Worm (Caenorhabditis elegans) whole organism, young adult: Measurements from ENCODE around the gene hch-1.

ENCODE experiments used
- B0019.2 ChIP-seq: fragments of 200-800 bp; sonication (Bioruptor generic); conservative IDR thresholded peaks from 2 replicates; pipeline ENCODE4 v1.3.6; 2022; ENCODE audit warnings: missing genetic modification reagents, missing genetic modification characterization, missing compliant biosample characterization
- B0261.1 ChIP-seq: sonication (generic microtip); optimal IDR thresholded peaks from 2 replicates; lab custom pipeline; 2016; ENCODE audit warnings: mild to moderate bottlenecking, missing genetic modification characterization, moderate library complexity, missing compliant biosample characterization
- B0336.3 ChIP-seq: fragments of 200-800 bp; sonication (Bioruptor generic); IDR thresholded peaks from 2 replicates; pipeline ENCODE4 v1.3.6; 2022; ENCODE audit warnings: missing genetic modification characterization, missing compliant biosample characterization
- F33H1.4 ChIP-seq: fragments of 200-800 bp; sonication (Bioruptor generic); IDR thresholded peaks from 2 replicates; pipeline ENCODE4 v1.3.6; 2022; ENCODE audit warnings: missing genetic modification reagents, missing genetic modification characterization, missing compliant biosample characterization
- F37B4.10 ChIP-seq: fragments of 200-800 bp; sonication (Bioruptor generic); IDR thresholded peaks from 2 replicates; pipeline ENCODE4 v1.3.6; 2022; ENCODE audit warnings: missing genetic modification characterization, missing compliant biosample characterization
- K11D2.4 ChIP-seq: fragments of 200-800 bp; sonication (Bioruptor generic); IDR thresholded peaks from 2 replicates; pipeline ENCODE4 v1.3.6; 2022; ENCODE audit warnings: missing genetic modification reagents, missing genetic modification characterization, missing compliant biosample characterization
- K12H6.12 ChIP-seq: fragments of 200-800 bp; sonication (Bioruptor generic); optimal IDR thresholded peaks from 2 replicates; lab custom pipeline; 2018; ENCODE audit warnings: mild to moderate bottlenecking, missing genetic modification characterization, missing compliant biosample characterization
- T07F8.4 ChIP-seq: sonication (generic microtip); optimal IDR thresholded peaks from 2 replicates; lab custom pipeline; 2016; ENCODE audit warnings: mild to moderate bottlenecking, missing genetic modification characterization, moderate library complexity, missing compliant biosample characterization
- T26A5.8 ChIP-seq: sonication (generic microtip); optimal IDR thresholded peaks from 2 replicates; lab custom pipeline; 2016; ENCODE audit warnings: missing genetic modification characterization, missing compliant biosample characterization
- Y53G8AR.9 ChIP-seq: fragments of 200-800 bp; sonication (Bioruptor generic); conservative IDR thresholded peaks from 2 replicates; pipeline ENCODE4 v1.3.6; 2022; ENCODE audit warnings: missing genetic modification reagents, missing genetic modification characterization, missing compliant biosample characterization
- Y56A3A.18 ChIP-seq: fragments of 200-800 bp; sonication (Bioruptor generic); IDR thresholded peaks from 2 replicates; pipeline ENCODE4 v1.3.6; 2022; ENCODE audit warnings: missing genetic modification reagents, missing genetic modification characterization, missing compliant biosample characterization
- Y67H2A.10 ChIP-seq: fragments of 200-800 bp; sonication (Bioruptor generic); conservative IDR thresholded peaks from 2 replicates; pipeline ENCODE4 v1.3.6; 2022; ENCODE audit warnings: missing genetic modification reagents, missing genetic modification characterization, missing compliant biosample characterization
- Y79H2A.3 ChIP-seq: fragments of 200-800 bp; sonication (Bioruptor generic); conservative IDR thresholded peaks from 2 replicates; pipeline ENCODE4 v1.3.6; 2022; ENCODE audit warnings: missing genetic modification reagents, missing genetic modification characterization, missing compliant biosample characterization
- ZK185.1 ChIP-seq: sonication (generic microtip); optimal IDR thresholded peaks from 2 replicates; lab custom pipeline; 2016; ENCODE audit warnings: mild to moderate bottlenecking, missing genetic modification characterization, missing compliant biosample characterization; ENCODE audit not compliant: poor library complexity, severe bottlenecking
- aptf-3 ChIP-seq: fragments of 200-800 bp; sonication (Bioruptor generic); IDR thresholded peaks from 2 replicates; pipeline ENCODE4 v1.3.6; 2022; ENCODE audit warnings: missing genetic modification characterization, missing compliant biosample characterization
- bed-2 ChIP-seq: fragments of 200-800 bp; sonication (Bioruptor generic); IDR thresholded peaks from 2 replicates; pipeline ENCODE4 v1.3.6; 2022; ENCODE audit warnings: missing genetic modification reagents, missing genetic modification characterization, missing compliant biosample characterization
- ccch-3 ChIP-seq: fragments of 200-800 bp; sonication (Bioruptor generic); optimal IDR thresholded peaks from 2 replicates; lab custom pipeline; 2018; ENCODE audit warnings: mild to moderate bottlenecking, missing genetic modification characterization, missing compliant biosample characterization
- ceh-27 ChIP-seq: fragments of 200-800 bp; sonication (Bioruptor generic); optimal IDR thresholded peaks from 2 replicates; lab custom pipeline; 2018; ENCODE audit warnings: mild to moderate bottlenecking, missing genetic modification characterization, moderate library complexity, missing compliant biosample characterization
- ceh-40 ChIP-seq: fragments of 200-800 bp; sonication (Bioruptor generic); IDR thresholded peaks from 2 replicates; pipeline ENCODE4 v1.3.6; 2022; ENCODE audit warnings: missing genetic modification characterization, missing compliant biosample characterization
- ceh-91 ChIP-seq: fragments of 200-800 bp; sonication (Bioruptor generic); IDR thresholded peaks from 2 replicates; pipeline ENCODE4 v1.3.6; 2022; ENCODE audit warnings: missing genetic modification reagents, missing genetic modification characterization, missing compliant biosample characterization
- dpff-1 ChIP-seq: sonication (generic microtip); optimal IDR thresholded peaks from 2 replicates; lab custom pipeline; 2017; ENCODE audit warnings: mild to moderate bottlenecking, missing genetic modification characterization, missing compliant biosample characterization
- efl-1 ChIP-seq: fragments of 150-350 bp; optimal IDR thresholded peaks from 2 replicates; lab custom pipeline; 2014; ENCODE audit warnings: missing biosample characterization, missing genetic modification reagents, missing genetic modification characterization
- ets-4 ChIP-seq: fragments of 200-800 bp; sonication (Bioruptor generic); optimal IDR thresholded peaks from 2 replicates; lab custom pipeline; 2018; ENCODE audit warnings: mild to moderate bottlenecking, missing genetic modification characterization, missing compliant biosample characterization
- fkh-3 ChIP-seq: sonication (generic microtip); optimal IDR thresholded peaks from 2 replicates; lab custom pipeline; 2016; ENCODE audit warnings: mild to moderate bottlenecking, missing genetic modification characterization, missing compliant biosample characterization
- gei-17 ChIP-seq: fragments of 200-800 bp; sonication (Bioruptor generic); optimal IDR thresholded peaks from 2 replicates; lab custom pipeline; 2018; ENCODE audit warnings: mild to moderate bottlenecking, missing genetic modification characterization, missing compliant biosample characterization
- hlh-12 ChIP-seq: sonication (generic microtip); optimal IDR thresholded peaks from 2 replicates; lab custom pipeline; 2016; ENCODE audit warnings: missing genetic modification characterization, missing compliant biosample characterization
- hlh-26 ChIP-seq: fragments of 200-800 bp; sonication (Bioruptor generic); conservative IDR thresholded peaks from 2 replicates; pipeline ENCODE4 v1.3.6; 2022; ENCODE audit warnings: missing genetic modification reagents, missing genetic modification characterization, missing compliant biosample characterization
- hmg-20 ChIP-seq: fragments of 200-800 bp; sonication (Bioruptor generic); IDR thresholded peaks from 2 replicates; pipeline ENCODE4 v1.3.6; 2022; ENCODE audit warnings: missing genetic modification reagents, missing genetic modification characterization, missing compliant biosample characterization
- lag-1 ChIP-seq: fragments of 200-800 bp; sonication (Bioruptor generic); IDR thresholded peaks from 2 replicates; pipeline ENCODE4 v1.3.6; 2022; ENCODE audit warnings: missing genetic modification reagents, missing genetic modification characterization, missing compliant biosample characterization
- let-607 ChIP-seq, 2 experiments: fragments of 200-800 bp in 1 of 2; sonication (Bioruptor generic) in 1 of 2; sonication (generic microtip) in 1 of 2; optimal IDR thresholded peaks; 2 replicates each; lab custom pipeline; 2016 to 2018; ENCODE audit warnings: mild to moderate bottlenecking in 2 of 2, missing compliant biosample characterization in 2 of 2, missing genetic modification characterization in 2 of 2, moderate library complexity in 2 of 2, missing genotype in 1 of 2
- lin-54 ChIP-seq: fragments of 200-800 bp; sonication (Bioruptor generic); optimal IDR thresholded peaks from 2 replicates; lab custom pipeline; 2018; ENCODE audit warnings: mild to moderate bottlenecking, missing genetic modification characterization, missing compliant biosample characterization
- lir-1 ChIP-seq: fragments of 200-800 bp; sonication (Bioruptor generic); conservative IDR thresholded peaks from 2 replicates; pipeline ENCODE4 v1.3.6; 2022; ENCODE audit warnings: missing genetic modification reagents, missing genetic modification characterization, missing compliant biosample characterization
- lsl-1 ChIP-seq: fragments of 200-800 bp; sonication (Bioruptor generic); optimal IDR thresholded peaks from 2 replicates; lab custom pipeline; 2018; ENCODE audit warnings: mild to moderate bottlenecking, missing genetic modification characterization, moderate library complexity, missing compliant biosample characterization
- lsy-27 ChIP-seq: sonication (generic microtip); optimal IDR thresholded peaks from 2 replicates; lab custom pipeline; 2017; ENCODE audit warnings: missing genetic modification characterization, mild to moderate bottlenecking, missing compliant biosample characterization, antibody characterized with exemption, missing genotype, borderline replicate concordance; ENCODE audit not compliant: insufficient read depth
- madf-6 ChIP-seq: fragments of 200-800 bp; sonication (Bioruptor generic); IDR thresholded peaks from 2 replicates; pipeline ENCODE4 v1.3.6; 2022; ENCODE audit warnings: missing genetic modification reagents, missing genetic modification characterization, missing compliant biosample characterization
- nfya-1 ChIP-seq: sonication (generic microtip); optimal IDR thresholded peaks from 2 replicates; lab custom pipeline; 2017; ENCODE audit warnings: antibody characterized with exemption, missing compliant biosample characterization, missing genetic modification characterization, borderline replicate concordance; ENCODE audit not compliant: insufficient read depth
- nfyb-1 ChIP-seq: fragments of 200-800 bp; sonication (Bioruptor generic); IDR thresholded peaks from 2 replicates; pipeline ENCODE4 v1.3.6; 2022; ENCODE audit warnings: missing genetic modification reagents, missing genetic modification characterization, missing compliant biosample characterization
- nhr-80 ChIP-seq: sonication (generic microtip); optimal IDR thresholded peaks from 2 replicates; lab custom pipeline; 2016; ENCODE audit warnings: missing genetic modification characterization, missing compliant biosample characterization
- nhr-90 ChIP-seq: sonication (generic microtip); optimal IDR thresholded peaks from 2 replicates; lab custom pipeline; 2016; ENCODE audit warnings: missing genotype, mild to moderate bottlenecking, missing genetic modification characterization, missing compliant biosample characterization
- repo-1 ChIP-seq: sonication (generic microtip); optimal IDR thresholded peaks from 2 replicates; lab custom pipeline; 2017; ENCODE audit warnings: mild to moderate bottlenecking, missing genetic modification characterization, missing compliant biosample characterization
- sdz-38 ChIP-seq: sonication (generic microtip); optimal IDR thresholded peaks from 2 replicates; lab custom pipeline; 2016; ENCODE audit warnings: missing genotype, missing genetic modification characterization, missing compliant biosample characterization
- snpc-1.3 ChIP-seq: sonication (generic microtip); optimal IDR thresholded peaks from 2 replicates; lab custom pipeline; 2017; ENCODE audit warnings: missing genetic modification characterization, mild to moderate bottlenecking, missing compliant biosample characterization, antibody characterized with exemption, moderate library complexity, missing genotype, missing genetic modification reagents; ENCODE audit not compliant: insufficient read depth
- snpc-4 ChIP-seq, 5 experiments: fragments of 150-350 bp in 1 of 5; sonication (generic microtip) in 4 of 5; optimal IDR thresholded peaks; 2 replicates each; lab custom pipeline; 2014 to 2018; ENCODE audit warnings: missing genetic modification characterization in 5 of 5, missing biosample characterization in 3 of 5, antibody characterized with exemption in 2 of 5, mild to moderate bottlenecking in 2 of 5, missing compliant biosample characterization in 2 of 5, missing genotype in 2 of 5, moderate library complexity in 2 of 5, missing genetic modification reagents in 1 of 5
- tlf-1 ChIP-seq: fragments of 200-800 bp; sonication (Bioruptor generic); optimal IDR thresholded peaks from 2 replicates; lab custom pipeline; 2018; ENCODE audit warnings: mild to moderate bottlenecking, missing genetic modification characterization, missing compliant biosample characterization
- zfh-2 ChIP-seq: fragments of 200-800 bp; sonication (Bioruptor generic); conservative IDR thresholded peaks from 2 replicates; pipeline ENCODE4 v1.3.6; 2022; ENCODE audit warnings: missing genetic modification reagents, missing genetic modification characterization, missing compliant biosample characterization
- ztf-28 ChIP-seq: fragments of 200-800 bp; sonication (Bioruptor generic); IDR thresholded peaks from 2 replicates; pipeline ENCODE4 v1.3.6; 2022; ENCODE audit warnings: missing genetic modification reagents, missing genetic modification characterization, missing compliant biosample characterization

Gene hch-1

DNA sequence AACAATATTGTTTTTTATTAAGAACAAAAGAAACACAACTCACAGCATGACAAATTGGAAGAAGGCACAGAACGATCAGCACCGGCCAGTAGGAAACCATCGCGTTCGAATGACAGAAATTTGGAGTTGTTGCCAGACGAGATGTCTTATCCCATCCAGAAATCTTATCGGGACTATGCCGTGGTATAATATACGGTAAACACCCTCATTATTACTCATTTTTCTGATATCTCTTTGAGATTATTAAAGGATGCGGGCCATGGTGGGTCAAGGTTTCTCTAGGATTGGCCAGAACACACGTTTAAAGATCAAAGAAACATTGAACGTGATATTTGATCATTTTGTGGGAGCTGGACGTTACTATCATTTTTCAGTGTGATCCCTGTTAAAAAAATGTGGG lies at the start of gene hch-1:
TSS of gene hch-1 (minus strand) at position 112 of the 400 bp plus-strand sequence.
- TF ChIP-seq hlh-26 (GFP tag; lab: Robert Waterston, UW), result no peak
- no peak for TF ChIP-seq ztf-28 (GFP tag; lab: Robert Waterston, UW)
- TF ChIP-seq Y56A3A.18 (GFP tag; lab: Robert Waterston, UW), result no peak
- no peak for TF ChIP-seq lag-1

DNA sequence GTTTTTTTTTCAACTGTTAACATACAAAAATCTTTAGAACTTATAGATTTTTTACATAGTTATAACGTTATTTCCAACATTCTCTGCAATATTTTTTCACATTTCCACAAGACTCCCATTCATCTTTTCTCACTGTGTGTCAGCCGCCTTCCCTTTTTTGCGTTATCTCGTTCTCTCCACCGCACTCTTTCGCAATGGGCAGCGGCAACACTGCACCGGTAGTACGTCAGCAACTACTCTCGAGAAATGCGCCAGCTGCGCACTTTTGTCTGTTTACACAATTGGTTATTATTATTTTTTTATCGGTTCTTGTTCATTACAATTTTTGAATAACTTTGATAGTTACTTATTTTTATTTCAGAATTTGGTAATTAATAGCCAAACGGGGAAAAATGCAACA lies 47.2 kb upstream of the hch-1 start, which contains the start of gene C05G5.2:
TSS of gene C05G5.2 (plus strand) at position 356 of the 400 bp plus-strand sequence.
- TF ChIP-seq dpff-1 (tag; lab: Kevin White, UChicago) (no peak), zfh-2 (GFP tag; lab: Robert Waterston, UW) (peak; percentile 98), let-607 (tag; optimal IDR thresholded peaks at IDR 0.05; lab: Kevin White, UChicago) (peak; percentile 66 to 75), tlf-1 (GFP tag; lab: Kevin White, UChicago) (peak; percentile 26), B0261.1 (no peak), hlh-12 (tag; lab: Kevin White, UChicago) (no peak), K12H6.12 (tag; lab: Kevin White, UChicago) (peak; percentile 84), nfya-1 (tag; lab: Kevin White, UChicago) (no peak), madf-6 (GFP tag; lab: Robert Waterston, UW) (no peak), F37B4.10 (GFP tag; lab: Robert Waterston, UW) (no peak), snpc-1.3 (tag; lab: Kevin White, UChicago) (no peak), bed-2 (no peak), F33H1.4 (GFP tag; lab: Robert Waterston, UW) (no peak), T26A5.8 (tag; lab: Kevin White, UChicago) (no peak), ceh-40 (GFP tag; lab: Robert Waterston, UW) (no peak), gei-17 (GFP tag; lab: Kevin White, UChicago) (peak; percentile 41), ZK185.1 (peak; percentile 73), repo-1 (no peak), lin-54 (GFP tag; lab: Kevin White, UChicago) (no peak), K11D2.4 (GFP tag; lab: Robert Waterston, UW) (peak; percentile 86), aptf-3 (GFP tag; lab: Robert Waterston, UW) (no peak), nfyb-1 (GFP tag; lab: Robert Waterston, UW) (no peak; the same call in 1 of the 2 replicates), efl-1 (GFP tag; lab: Kevin White, UChicago) (peak; percentile 1), lir-1 (GFP tag; lab: Robert Waterston, UW) (no peak), B0019.2 (no peak), ceh-27 (GFP tag; lab: Kevin White, UChicago) (peak; percentile 92), lsy-27 (no peak), B0336.3 (GFP tag; lab: Robert Waterston, UW) (no peak; the same call in 1 of the 2 replicates), nhr-90 (tag; lab: Kevin White, UChicago) (peak; percentile 50), fkh-3 (tag; lab: Kevin White, UChicago) (no peak), lsl-1 (no peak), Y53G8AR.9 (peak; percentile 41; the same call in 1 of the 2 replicates), hmg-20 (0 out of 2 replicates have a peak, but pooled peaks have one; percentile 30), snpc-4 (GFP tag; optimal IDR thresholded peaks at IDR 0.05; lab: Kevin White, UChicago) (peak; percentile 53), snpc-4 (tag; optimal IDR thresholded peaks at IDR 0.05; lab: Kevin White, UChicago) (peak; percentile 74 to 83 (median 79)), Y67H2A.10 (GFP tag; lab: Robert Waterston, UW) (no peak), T07F8.4 (tag; lab: Kevin White, UChicago) (no peak), ccch-3 (GFP tag; lab: Kevin White, UChicago) (no peak), sdz-38 (tag; lab: Kevin White, UChicago) (no peak), ets-4 (GFP tag; lab: Kevin White, UChicago) (no peak), nhr-80 (tag; lab: Kevin White, UChicago) (peak; percentile 100), ceh-91 (GFP tag; lab: Robert Waterston, UW) (no peak), Y79H2A.3 (GFP tag; lab: Robert Waterston, UW) (no peak)
